Fruit fly (Drosophila melanogaster): ENCODE results near the gene mei-217.

mei-217 gene

DNA sequence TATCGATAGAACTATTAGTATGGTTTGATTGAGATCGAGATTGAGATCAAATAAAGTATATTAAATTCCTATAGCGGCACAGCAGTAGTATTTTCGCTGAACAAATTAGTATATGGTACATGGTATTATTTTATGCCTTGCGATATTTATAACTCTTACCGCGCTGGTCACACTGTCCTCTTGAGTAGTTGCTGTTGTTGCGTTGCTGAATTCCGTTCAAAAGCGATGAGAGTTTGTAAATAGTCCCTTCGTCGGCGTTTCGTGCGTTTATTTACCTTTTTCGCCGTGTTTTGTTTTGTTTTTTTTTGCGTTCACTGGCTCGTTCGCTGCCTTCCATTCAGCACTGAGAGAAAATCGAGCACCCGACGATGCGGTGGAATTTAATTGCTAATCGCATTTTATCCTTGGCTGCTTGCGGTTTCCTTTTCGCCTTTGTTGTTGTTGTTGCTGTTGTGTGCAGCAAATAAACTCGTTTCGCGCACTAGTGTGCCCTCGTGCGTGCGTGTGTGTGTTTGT is 35.3 kb downstream of the mei-217 start, which contains the start of gene CG5004 (continued):
- no peak for TF ChIP-seq Sox15 (GFP tag; optimal IDR thresholded peaks at IDR 0.05)
- no peak for TF ChIP-seq CG32006 (GFP tag; optimal IDR thresholded peaks at IDR 0.05)
- TF ChIP-seq CG6808 (GFP tag; optimal IDR thresholded peaks at IDR 0.05), result peak; percentile 20
- TF ChIP-seq fd59A (GFP tag; optimal IDR thresholded peaks at IDR 0.05), result no peak
- TF ChIP-seq CG15336 (GFP tag; IDR thresholded peaks at IDR 0.05), result no peak
- TF ChIP-seq CG6163 (GFP tag; IDR thresholded peaks at IDR 0.05), result no peak
- TF ChIP-seq Lpt (GFP tag; optimal IDR thresholded peaks at IDR 0.05), result no peak

DNA sequence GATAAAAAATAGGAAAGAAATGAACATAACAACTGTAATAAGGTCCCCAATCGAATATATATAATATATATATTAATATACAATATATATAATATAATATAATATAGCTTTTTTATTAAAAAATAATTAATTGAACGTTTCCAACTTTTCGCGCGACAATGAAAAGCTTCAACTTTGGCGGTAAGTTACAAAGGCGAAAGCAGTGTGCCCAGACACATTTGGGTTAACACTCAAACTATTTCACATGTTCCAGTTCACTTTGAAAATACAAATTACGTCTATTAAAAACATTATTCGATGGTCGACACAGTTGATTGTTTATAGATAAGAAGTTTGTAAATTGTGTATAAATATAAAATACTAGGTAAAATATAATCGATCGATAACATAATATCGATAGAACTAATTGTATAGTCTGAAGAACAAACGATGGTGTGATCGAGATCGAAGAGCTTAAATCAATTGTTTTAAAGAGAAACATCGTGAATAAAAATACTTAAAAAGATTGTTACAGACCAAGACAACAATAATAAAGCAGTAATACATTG is 36.6 kb downstream of the mei-217 start:
- TF ChIP-seq Hr39 (GFP tag; optimal IDR thresholded peaks at IDR 0.05), result no peak
- no peak for TF ChIP-seq svp (GFP tag)
- no peak for TF ChIP-seq Blimp-1 (GFP tag; optimal IDR thresholded peaks at IDR 0.05)
- no peak for TF ChIP-seq eg (GFP tag; IDR thresholded peaks at IDR 0.05)
- TF ChIP-seq CG32006 (GFP tag; optimal IDR thresholded peaks at IDR 0.05), result no peak
- no peak for TF ChIP-seq OdsH (GFP tag; optimal IDR thresholded peaks at IDR 0.05)
- no peak for TF ChIP-seq CG8632 (GFP tag; optimal IDR thresholded peaks at IDR 0.05)
- no peak for TF ChIP-seq Sox14 (GFP tag; optimal IDR thresholded peaks at IDR 0.05)
- no peak for TF ChIP-seq Smox (GFP tag; optimal IDR thresholded peaks at IDR 0.05)
- no peak for TF ChIP-seq CG34406 (GFP tag; optimal IDR thresholded peaks at IDR 0.05)
- no peak for TF ChIP-seq CG9139 (GFP tag; optimal IDR thresholded peaks at IDR 0.05)
- TF ChIP-seq CG10631 (GFP tag; optimal IDR thresholded peaks at IDR 0.05), result no peak

DNA sequence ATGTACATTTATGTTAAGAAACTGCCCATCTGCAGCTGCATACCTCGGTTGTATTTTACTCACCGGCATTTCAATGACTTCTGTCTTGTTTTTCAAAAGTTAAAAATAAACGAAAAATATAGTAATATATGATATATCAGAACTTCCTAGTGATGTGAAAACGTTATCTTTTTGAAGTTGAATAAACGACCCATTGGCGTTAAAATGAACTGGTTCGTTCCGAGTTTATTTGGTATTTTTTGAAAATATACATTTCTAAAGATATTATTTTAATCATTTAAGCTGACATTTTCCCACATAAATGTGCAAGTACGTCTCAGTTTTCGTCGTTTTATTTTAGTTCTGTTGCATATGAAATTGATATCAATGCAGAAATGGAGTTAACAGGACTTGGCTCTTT is 37.1 kb downstream of the mei-217 start, which contains the start of gene Arpc3B:
Gene Arpc3B, minus strand, starts transcription at position 146 of the 400 bp plus-strand sequence.
- no peak for TF ChIP-seq Lpt (GFP tag; optimal IDR thresholded peaks at IDR 0.05)
- peak; percentile 11 for TF ChIP-seq Eip78C (GFP tag)

DNA sequence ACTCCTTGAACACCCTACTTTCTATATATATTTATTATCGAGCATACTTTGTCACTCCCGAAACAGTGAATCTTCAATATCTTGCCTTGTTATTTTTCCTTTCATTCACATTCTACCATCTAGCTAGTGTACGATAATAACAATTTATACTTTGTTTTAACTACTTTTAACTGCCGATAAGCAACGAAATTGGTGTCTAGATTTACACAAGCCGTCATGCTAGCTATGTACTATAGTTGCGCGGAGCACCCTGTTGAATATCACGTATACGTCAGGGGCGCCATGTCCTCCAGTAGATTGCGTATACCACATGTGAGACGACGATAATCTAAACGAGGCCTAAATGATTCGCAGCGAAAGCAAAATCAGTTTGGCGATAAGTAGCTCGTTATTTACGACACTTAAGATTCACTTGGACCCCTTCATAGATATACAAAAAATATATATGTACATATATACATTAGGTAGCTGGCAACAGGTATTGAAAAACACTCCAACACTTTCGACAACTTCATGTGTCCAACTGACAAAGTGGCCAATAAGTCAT is 48.8 kb downstream of the mei-217 start:
- TF ChIP-seq Eip78C (GFP tag), result peak; percentile 0
- no peak for TF ChIP-seq CG32006 (GFP tag; optimal IDR thresholded peaks at IDR 0.05)
- no peak for TF ChIP-seq CG9139 (GFP tag; optimal IDR thresholded peaks at IDR 0.05)
- no peak for TF ChIP-seq Eip75B (GFP tag; optimal IDR thresholded peaks at IDR 0.05)
- no peak for TF ChIP-seq CG11762 (GFP tag; optimal IDR thresholded peaks at IDR 0.05; ENCODE audit: insufficient read depth)
- TF ChIP-seq CG15336 (GFP tag; IDR thresholded peaks at IDR 0.05), result no peak
- no peak for TF ChIP-seq CG1621 (tag; optimal IDR thresholded peaks at IDR 0.05)
- TF ChIP-seq Blimp-1 (GFP tag; optimal IDR thresholded peaks at IDR 0.05), result no peak
- TF ChIP-seq Lpt (GFP tag; optimal IDR thresholded peaks at IDR 0.05), result no peak

DNA sequence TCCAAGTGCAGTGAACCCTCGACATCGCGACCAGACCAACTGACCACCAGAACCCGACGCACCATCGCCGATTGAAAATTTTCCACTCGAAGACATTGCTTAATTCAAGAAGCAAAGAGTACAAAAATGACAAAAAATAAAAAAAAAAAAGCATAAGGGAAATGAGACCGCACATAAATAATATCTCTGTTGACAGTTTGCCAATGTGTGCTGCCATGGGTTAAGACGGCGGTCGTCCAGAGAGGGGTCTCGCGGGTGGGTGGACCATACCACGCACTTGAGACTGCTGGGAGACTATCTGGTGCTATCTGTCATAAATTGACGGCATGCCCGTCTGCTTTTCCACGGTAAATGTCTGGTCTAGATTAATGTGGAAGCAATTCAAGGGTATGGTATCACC is 49.4 kb downstream of the mei-217 start:
- TF ChIP-seq CG3919 (GFP tag; optimal IDR thresholded peaks at IDR 0.05), result no peak
- TF ChIP-seq CG15336 (GFP tag; IDR thresholded peaks at IDR 0.05), result no peak
- peak; percentile 17 for TF ChIP-seq cyc (GFP tag; optimal IDR thresholded peaks at IDR 0.05)
- no peak for TF ChIP-seq CG11762 (GFP tag; optimal IDR thresholded peaks at IDR 0.05; ENCODE audit: insufficient read depth)
- peak; percentile 55 for TF ChIP-seq svp (GFP tag)

DNA sequence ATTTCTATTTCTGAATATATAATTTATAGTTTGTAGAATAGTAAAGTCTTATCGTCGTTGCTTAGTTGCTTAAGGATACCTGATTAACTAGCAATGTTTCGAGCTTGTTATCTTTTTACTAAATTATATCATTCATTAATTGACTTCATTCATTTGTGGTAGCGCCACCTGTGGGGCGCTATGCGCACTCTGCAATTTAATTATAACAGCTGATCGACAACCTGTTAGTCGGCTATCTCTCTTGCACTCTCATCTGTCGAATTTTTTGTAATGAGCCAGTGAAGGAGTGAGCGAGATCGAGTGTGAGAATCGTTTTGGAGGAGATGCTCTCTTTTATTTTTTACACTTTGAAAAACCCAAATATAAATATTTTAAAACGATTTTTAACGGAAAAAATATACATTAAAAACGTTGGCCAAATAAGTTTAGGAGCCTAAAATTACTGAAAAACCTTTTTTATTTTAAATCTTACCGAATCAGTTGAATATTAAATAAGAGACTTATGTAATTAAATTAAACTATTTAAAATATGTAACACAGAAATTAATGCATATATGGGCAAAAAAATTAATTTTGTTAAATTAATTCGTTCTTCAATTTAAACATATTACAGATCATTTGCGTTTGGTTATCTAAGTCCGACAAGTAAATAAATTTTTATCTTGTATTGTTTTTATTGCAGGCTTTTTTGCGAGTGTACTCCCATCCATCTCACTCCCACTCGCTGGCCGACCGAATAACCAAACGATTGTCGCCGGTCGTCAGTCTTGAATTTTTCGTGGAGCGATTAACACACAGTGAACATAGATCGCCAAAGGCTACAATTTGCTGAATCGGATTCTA is 51.5 kb downstream of the mei-217 start, which contains the start of the genes CG16700 and CG4991:
Gene CG16700, plus strand, starts transcription at position 793 of the 843 bp plus-strand sequence.
Gene CG4991, plus strand, starts transcription at position 793 of the 843 bp plus-strand sequence.
- TF ChIP-seq fkh (GFP tag; optimal IDR thresholded peaks at IDR 0.05), result peak; percentile 38
- peak; percentile 58 for TF ChIP-seq pdm3 (GFP tag; optimal IDR thresholded peaks at IDR 0.05)
- TF ChIP-seq Met (GFP tag; optimal IDR thresholded peaks at IDR 0.05), result peak; percentile 70
- peak; percentile 73 for TF ChIP-seq eg (GFP tag; IDR thresholded peaks at IDR 0.05)
- no peak for TF ChIP-seq CG1621 (tag; optimal IDR thresholded peaks at IDR 0.05)
- peak; percentile 34 for TF ChIP-seq CG10669 (GFP tag; optimal IDR thresholded peaks at IDR 0.05)
- peak; percentile 31 for TF ChIP-seq CG11762 (GFP tag; optimal IDR thresholded peaks at IDR 0.05; ENCODE audit: insufficient read depth)
- TF ChIP-seq achi (GFP tag; optimal IDR thresholded peaks at IDR 0.05), result peak; percentile 70
- no peak for TF ChIP-seq Hr38 (GFP tag; optimal IDR thresholded peaks at IDR 0.05)
- TF ChIP-seq CG11902 (GFP tag; optimal IDR thresholded peaks at IDR 0.05), result peak; percentile 58
- TF ChIP-seq CG3919 (GFP tag; optimal IDR thresholded peaks at IDR 0.05), result peak; percentile 73
- peak; percentile 70 for TF ChIP-seq topi (GFP tag; optimal IDR thresholded peaks at IDR 0.05)
- TF ChIP-seq Sox102F (GFP tag; optimal IDR thresholded peaks at IDR 0.05), result peak; percentile 17
- peak; percentile 69 for TF ChIP-seq acj6 (GFP tag; optimal IDR thresholded peaks at IDR 0.05)
- TF ChIP-seq Sox14 (GFP tag; optimal IDR thresholded peaks at IDR 0.05), result peak; percentile 42
- peak; percentile 84 for TF ChIP-seq CG8632 (GFP tag; optimal IDR thresholded peaks at IDR 0.05)
- TF ChIP-seq ss (GFP tag; optimal IDR thresholded peaks at IDR 0.05), result peak; percentile 58 to 82
- TF ChIP-seq CG6792 (GFP tag; optimal IDR thresholded peaks at IDR 0.05), result peak; percentile 71
- peak; percentile 71 for TF ChIP-seq net (GFP tag; optimal IDR thresholded peaks at IDR 0.05)
- TF ChIP-seq Hr39 (GFP tag; optimal IDR thresholded peaks at IDR 0.05), result peak; percentile 10
- no peak for TF ChIP-seq fd59A (GFP tag; optimal IDR thresholded peaks at IDR 0.05)
